Worm (Caenorhabditis elegans): ENCODE measurements around the gene ceh-86.

Gene ceh-86

DNA sequence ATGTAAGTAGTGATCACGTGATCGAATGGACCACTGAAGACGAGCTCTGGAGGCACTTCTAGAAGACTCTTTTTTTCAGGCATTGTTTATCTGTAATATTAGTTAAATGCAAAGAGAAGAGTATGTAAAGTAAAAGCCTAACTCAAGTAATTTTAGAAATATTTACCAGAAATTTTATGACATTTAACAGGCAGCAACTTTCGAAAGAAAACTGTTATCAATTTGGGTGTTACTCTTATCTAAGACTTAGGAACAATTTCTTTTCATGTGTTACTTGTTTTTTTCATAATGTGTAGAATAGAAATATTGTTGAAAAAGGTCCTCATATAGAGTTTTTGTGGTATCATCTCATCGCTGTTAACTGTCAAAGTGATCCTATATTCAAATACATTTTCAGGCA is 14.0 kb downstream of the ceh-86 start, which contains the start of the genes F42G2.5 and F42G2.7:
TSS of gene F42G2.5 (minus strand) at position 101 of the 400 bp plus-strand sequence.
TSS of gene F42G2.7 (plus strand) at position 270 of the 400 bp plus-strand sequence.
- TF ChIP-seq rnt-1 (tag; optimal IDR thresholded peaks at IDR 0.05), result no peak
- no peak for TF ChIP-seq ztf-16 (tag; optimal IDR thresholded peaks at IDR 0.05)
- TF ChIP-seq ets-4 (tag; optimal IDR thresholded peaks at IDR 0.05), result no peak
- TF ChIP-seq unc-42 (tag; optimal IDR thresholded peaks at IDR 0.05), result no peak
- no peak for TF ChIP-seq fkh-10 (GFP tag; optimal IDR thresholded peaks at IDR 0.05)
- TF ChIP-seq fax-1 (tag; optimal IDR thresholded peaks at IDR 0.05), result no peak

DNA sequence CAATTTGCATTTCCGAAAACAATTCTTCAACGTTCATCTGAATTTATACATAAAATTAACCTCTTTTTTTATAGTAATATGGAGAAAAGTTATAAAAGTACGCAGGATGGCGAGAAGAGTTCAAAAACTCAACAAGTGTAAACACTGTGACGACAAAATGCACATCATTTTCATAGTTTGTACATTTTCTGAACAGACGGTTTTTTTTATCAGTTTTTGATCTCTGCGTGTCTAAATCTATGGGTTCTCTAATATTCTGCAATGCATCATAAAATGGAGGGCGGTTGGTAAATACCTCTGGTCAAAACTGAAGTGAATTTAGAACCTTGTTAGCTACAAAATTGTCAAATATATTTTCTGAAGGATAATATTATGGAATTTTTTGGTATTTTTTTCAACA is 16.4 kb downstream of the ceh-86 start, which contains the start of gene fbxa-4:
TSS of gene fbxa-4 (minus strand) at position 93 of the 400 bp plus-strand sequence.
- no peak for TF ChIP-seq C38D4.7 (GFP tag; optimal IDR thresholded peaks at IDR 0.05)
- TF ChIP-seq tbx-2 (tag; optimal IDR thresholded peaks at IDR 0.05), result no peak
- no peak for TF ChIP-seq ama-1 (optimal IDR thresholded peaks at IDR 0.05)
- TF ChIP-seq mec-3 (tag; optimal IDR thresholded peaks at IDR 0.05; ENCODE audit: borderline replicate concordance), result no peak
- TF ChIP-seq gmeb-2 (tag; optimal IDR thresholded peaks at IDR 0.05), result no peak
- no peak for TF ChIP-seq npax-4 (tag; optimal IDR thresholded peaks at IDR 0.05)
- no peak for TF ChIP-seq K02D7.2 (tag; optimal IDR thresholded peaks at IDR 0.05)
- no peak for TF ChIP-seq hlh-30 (tag; optimal IDR thresholded peaks at IDR 0.05; ENCODE audit: insufficient read depth)
- TF ChIP-seq C08G9.2 (tag; optimal IDR thresholded peaks at IDR 0.05), result no peak
- TF ChIP-seq pros-1 (tag; optimal IDR thresholded peaks at IDR 0.05), result no peak
- TF ChIP-seq tbx-7 (tag; optimal IDR thresholded peaks at IDR 0.05), result no peak
- TF ChIP-seq pqm-1 (tag; optimal IDR thresholded peaks at IDR 0.05), result no peak
- no peak for TF ChIP-seq K09A11.1 (tag; optimal IDR thresholded peaks at IDR 0.05; ENCODE audit: insufficient read depth)
- no peak for TF ChIP-seq rnt-1 (tag; optimal IDR thresholded peaks at IDR 0.05)

DNA sequence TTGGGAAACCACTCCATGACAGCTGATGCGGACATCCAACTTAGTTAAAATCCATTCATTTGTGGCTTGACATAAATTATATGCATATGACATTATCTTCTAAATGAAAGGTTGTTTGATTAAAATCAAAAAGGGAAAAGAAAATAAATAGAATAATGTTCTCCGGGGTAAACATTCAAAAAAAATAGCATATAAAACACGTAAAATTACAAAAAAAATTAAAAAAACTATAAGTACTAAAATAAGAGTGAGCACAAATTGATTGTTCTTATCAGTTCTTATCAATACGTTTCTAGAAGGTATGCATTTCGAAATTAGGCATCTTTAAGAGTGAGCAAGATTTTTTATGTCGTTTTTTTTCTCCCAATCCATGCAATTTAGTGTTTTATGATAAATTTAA is 19.2 kb downstream of the ceh-86 start, which contains the start of gene fbxa-182:
TSS of gene fbxa-182 (minus strand) at position 101 of the 400 bp plus-strand sequence.
- TF ChIP-seq pat-9 (tag; optimal IDR thresholded peaks at IDR 0.05), result no peak
- TF ChIP-seq zip-5 (tag; optimal IDR thresholded peaks at IDR 0.05), result no peak
- no peak for TF ChIP-seq ceh-19 (GFP tag; optimal IDR thresholded peaks at IDR 0.05)
- TF ChIP-seq ama-1 (optimal IDR thresholded peaks at IDR 0.05), result no peak
- TF ChIP-seq hlh-13 (GFP tag; optimal IDR thresholded peaks at IDR 0.05), result no peak
- no peak for TF ChIP-seq unc-55 (GFP tag; optimal IDR thresholded peaks at IDR 0.05)
- no peak for TF ChIP-seq sox-4 (tag; optimal IDR thresholded peaks at IDR 0.05)
- no peak for TF ChIP-seq pqm-1 (tag; optimal IDR thresholded peaks at IDR 0.05)
- no peak for TF ChIP-seq nhr-232 (tag; optimal IDR thresholded peaks at IDR 0.05)
- no peak for TF ChIP-seq C08G9.2 (tag; optimal IDR thresholded peaks at IDR 0.05)
- TF ChIP-seq elt-2 (tag; optimal IDR thresholded peaks at IDR 0.05), result no peak

DNA sequence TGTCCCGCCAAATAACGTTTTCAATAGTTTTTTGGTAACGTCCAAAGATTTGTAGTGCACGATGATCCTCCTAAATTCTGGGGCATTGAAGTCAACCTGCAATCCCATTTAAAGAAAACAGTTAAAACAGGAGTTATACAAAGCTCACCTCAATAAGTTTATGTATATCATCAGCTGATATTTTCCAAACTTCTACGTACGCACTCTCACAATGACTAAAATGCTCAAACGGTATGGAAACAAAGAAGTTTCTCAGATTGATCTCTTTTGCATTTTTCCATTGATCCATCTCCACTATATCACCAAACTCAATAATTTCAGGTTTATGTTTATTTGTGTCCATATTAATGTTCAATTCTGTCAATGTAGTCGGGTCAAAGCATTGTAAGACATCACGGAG is 20.3 kb downstream of the ceh-86 start:
- TF ChIP-seq odd-2 (tag; optimal IDR thresholded peaks at IDR 0.05), result no peak
- TF ChIP-seq fkh-6 (tag; optimal IDR thresholded peaks at IDR 0.05), result no peak
- no peak for TF ChIP-seq ceh-19 (GFP tag; optimal IDR thresholded peaks at IDR 0.05)
- no peak for TF ChIP-seq hlh-13 (GFP tag; optimal IDR thresholded peaks at IDR 0.05)
- TF ChIP-seq sdc-2 (tag; optimal IDR thresholded peaks at IDR 0.05), result no peak
- TF ChIP-seq unc-55 (GFP tag; optimal IDR thresholded peaks at IDR 0.05), result no peak
- no peak for TF ChIP-seq C38D4.7 (GFP tag; optimal IDR thresholded peaks at IDR 0.05)
- TF ChIP-seq che-1 (tag; optimal IDR thresholded peaks at IDR 0.05), result no peak
- no peak for TF ChIP-seq lin-11 (tag; optimal IDR thresholded peaks at IDR 0.05)
- no peak for TF ChIP-seq unc-42 (tag; optimal IDR thresholded peaks at IDR 0.05)
- TF ChIP-seq tbx-7 (tag; optimal IDR thresholded peaks at IDR 0.05), result no peak
- no peak for TF ChIP-seq lim-6 (tag; optimal IDR thresholded peaks at IDR 0.05)
- TF ChIP-seq pha-4 (tag; optimal IDR thresholded peaks at IDR 0.05), result no peak
- TF ChIP-seq pqm-1 (tag; optimal IDR thresholded peaks at IDR 0.05), result no peak
- TF ChIP-seq ahr-1 (tag; optimal IDR thresholded peaks at IDR 0.05), result no peak
- no peak for TF ChIP-seq elt-2 (tag; optimal IDR thresholded peaks at IDR 0.05)
- no peak for TF ChIP-seq K09A11.1 (tag; optimal IDR thresholded peaks at IDR 0.05; ENCODE audit: insufficient read depth)
- TF ChIP-seq pag-3 (tag; optimal IDR thresholded peaks at IDR 0.05; ENCODE audit: borderline replicate concordance), result no peak
- no peak for TF ChIP-seq nhr-11 (tag; optimal IDR thresholded peaks at IDR 0.05)
